Comparison of ENCODE assay signal across 1 fruit fly cellular context in genomic region chrX:20509535-20510424, dm6.
TF ChIP-seq lines count a peak whose summit lies in the region.

No protein-coding gene starts in this region.

TF ChIP-seq in whole organism, embryonic, 481 proteins besides CTCF, POLR2A, EP300 and RAD21 (continued from another document):
- no peak for TF ChIP-seq nerfin-1 (tag; optimal IDR thresholded peaks at IDR 0.05; lab: Kevin White, UChicago)
- TF ChIP-seq dm (GFP tag; optimal IDR thresholded peaks at IDR 0.05; lab: Kevin White, UChicago) = no peak
- no peak for TF ChIP-seq CG4282 (GFP tag; optimal IDR thresholded peaks at IDR 0.05; lab: Kevin White, UChicago)
- TF ChIP-seq CG6689 (GFP tag; IDR thresholded peaks at IDR 0.05; lab: Robert Waterston, UW) = no peak; the same call in 1 of the 2 replicates
- peak in 1 of 3 experiments; percentile 36 for TF ChIP-seq lola (GFP tag; optimal IDR thresholded peaks at IDR 0.05; lab: Kevin White, UChicago)
- no peak for TF ChIP-seq Sry-δ (GFP tag; optimal IDR thresholded peaks at IDR 0.05; lab: Kevin White, UChicago)
- TF ChIP-seq CoRest (tag; optimal IDR thresholded peaks at IDR 0.05; lab: Kevin White, UChicago) = no peak
- no peak for TF ChIP-seq slou (GFP tag; optimal IDR thresholded peaks at IDR 0.05; lab: Kevin White, UChicago)
- no peak for TF ChIP-seq CG31365 (tag; optimal IDR thresholded peaks at IDR 0.05; lab: Kevin White, UChicago)
- no peak for TF ChIP-seq CG2202 (tag; optimal IDR thresholded peaks at IDR 0.05; lab: Kevin White, UChicago)
- no peak for TF ChIP-seq Ravus (GFP tag; IDR thresholded peaks at IDR 0.05; lab: Robert Waterston, UW)
- peak; percentile 10 for TF ChIP-seq Meics (GFP tag; optimal IDR thresholded peaks at IDR 0.05; lab: Kevin White, UChicago)
- TF ChIP-seq CG8944 (GFP tag; optimal IDR thresholded peaks at IDR 0.05; lab: Kevin White, UChicago) = no peak
- peak; percentile 12 for TF ChIP-seq lilli (GFP tag; optimal IDR thresholded peaks at IDR 0.05; lab: Kevin White, UChicago)
- no peak for TF ChIP-seq sens-2 (GFP tag; IDR thresholded peaks at IDR 0.05; lab: Robert Waterston, UW)
- no peak for TF ChIP-seq tx (GFP tag; optimal IDR thresholded peaks at IDR 0.05; lab: Kevin White, UChicago)
- TF ChIP-seq Ada2b (GFP tag; IDR thresholded peaks at IDR 0.05; lab: Robert Waterston, UW) = peak; percentile 34; the same call in 1 of the 2 replicates
- TF ChIP-seq Usf (GFP tag; optimal IDR thresholded peaks at IDR 0.05; lab: Kevin White, UChicago) = no peak
- no peak for TF ChIP-seq NK7.1 (GFP tag; optimal IDR thresholded peaks at IDR 0.05; lab: Kevin White, UChicago)
- no peak for TF ChIP-seq CG4707 (GFP tag; optimal IDR thresholded peaks at IDR 0.05; lab: Kevin White, UChicago)
- no peak for TF ChIP-seq bbx (GFP tag; IDR thresholded peaks at IDR 0.05; lab: Robert Waterston, UW; ENCODE audit: partially characterized antibody)
- no peak for TF ChIP-seq CG42726 (GFP tag; IDR thresholded peaks at IDR 0.05; lab: Robert Waterston, UW; ENCODE audit: partially characterized antibody)
- TF ChIP-seq CG16863 (GFP tag; optimal IDR thresholded peaks at IDR 0.05; lab: Kevin White, UChicago) = peak; percentile 10
- TF ChIP-seq CG11695 (GFP tag; IDR thresholded peaks at IDR 0.05; lab: Robert Waterston, UW) = no peak
- no peak for TF ChIP-seq lmd (GFP tag; IDR thresholded peaks at IDR 0.05; lab: Robert Waterston, UW)
- peak; percentile 19 for TF ChIP-seq Xbp1 (GFP tag; optimal IDR thresholded peaks at IDR 0.05; lab: Kevin White, UChicago)
- no peak for TF ChIP-seq CG1529 (GFP tag; optimal IDR thresholded peaks at IDR 0.05; lab: Kevin White, UChicago)
- no peak for TF ChIP-seq exex (tag; optimal IDR thresholded peaks at IDR 0.05; lab: Kevin White, UChicago)
- TF ChIP-seq CG15011 (GFP tag; optimal IDR thresholded peaks at IDR 0.05; lab: Kevin White, UChicago) = no peak
- TF ChIP-seq CG10959 (GFP tag; IDR thresholded peaks at IDR 0.05; lab: Robert Waterston, UW) = no peak
- TF ChIP-seq CG13624 (GFP tag; optimal IDR thresholded peaks at IDR 0.05; lab: Kevin White, UChicago) = no peak
- no peak for TF ChIP-seq H15 (GFP tag; IDR thresholded peaks at IDR 0.05; lab: Robert Waterston, UW)
- no peak for TF ChIP-seq Rfx (GFP tag; IDR thresholded peaks at IDR 0.05; lab: Robert Waterston, UW)
- no peak for TF ChIP-seq sd (tag; optimal IDR thresholded peaks at IDR 0.05; lab: Kevin White, UChicago)
- no peak for TF ChIP-seq nerfin-2 (GFP tag; IDR thresholded peaks at IDR 0.05; lab: Robert Waterston, UW; ENCODE audit: partially characterized antibody)
- TF ChIP-seq HLH54F (GFP tag; optimal IDR thresholded peaks at IDR 0.05; lab: Kevin White, UChicago) = no peak
- no peak for TF ChIP-seq CG10654 (GFP tag; optimal IDR thresholded peaks at IDR 0.05; lab: Kevin White, UChicago)
- TF ChIP-seq Scr (GFP tag; IDR thresholded peaks at IDR 0.05; lab: Robert Waterston, UW; ENCODE audit: partially characterized antibody) = no peak
- no peak for TF ChIP-seq Dip3 (GFP tag; optimal IDR thresholded peaks at IDR 0.05; lab: Kevin White, UChicago)
- TF ChIP-seq Dll (GFP tag; IDR thresholded peaks at IDR 0.05; lab: Robert Waterston, UW; ENCODE audit: partially characterized antibody) = no peak
- TF ChIP-seq Asciz (GFP tag; optimal IDR thresholded peaks at IDR 0.05; lab: Kevin White, UChicago) = no peak
- no peak for TF ChIP-seq Dad (GFP tag; optimal IDR thresholded peaks at IDR 0.05; lab: Kevin White, UChicago)
- no peak for TF ChIP-seq tap (tag; optimal IDR thresholded peaks at IDR 0.05; lab: Kevin White, UChicago)
- TF ChIP-seq CG3838 (GFP tag; optimal IDR thresholded peaks at IDR 0.05; lab: Kevin White, UChicago) = no peak
- no peak for TF ChIP-seq odd (GFP tag; optimal IDR thresholded peaks at IDR 0.05; lab: Kevin White, UChicago)
- TF ChIP-seq unc-4 (GFP tag; IDR thresholded peaks at IDR 0.05; lab: Robert Waterston, UW; ENCODE audit: partially characterized antibody) = no peak
- TF ChIP-seq GATAe (GFP tag; conservative IDR thresholded peaks at IDR 0.05; lab: Robert Waterston, UW) = no peak
- TF ChIP-seq bowl (GFP tag; IDR thresholded peaks at IDR 0.05; lab: Robert Waterston, UW) = no peak
- TF ChIP-seq MTF-1 (GFP tag; optimal IDR thresholded peaks at IDR 0.05; lab: Kevin White, UChicago; ENCODE audit: borderline replicate concordance) = no peak
- TF ChIP-seq fu2 (GFP tag; optimal IDR thresholded peaks at IDR 0.05; lab: Kevin White, UChicago) = no peak
- TF ChIP-seq CG9932 (GFP tag; IDR thresholded peaks at IDR 0.05; lab: Robert Waterston, UW) = no peak
- no peak for TF ChIP-seq CrebB (tag; optimal IDR thresholded peaks at IDR 0.05; lab: Kevin White, UChicago)
- no peak for TF ChIP-seq CG2875 (GFP tag; optimal IDR thresholded peaks at IDR 0.05; lab: Kevin White, UChicago)
- no peak for TF ChIP-seq Camta (GFP tag; optimal IDR thresholded peaks at IDR 0.05; lab: Kevin White, UChicago)
- TF ChIP-seq jumu (GFP tag; optimal IDR thresholded peaks at IDR 0.05; lab: Kevin White, UChicago) = no peak
- TF ChIP-seq Ptx1 (GFP tag; IDR thresholded peaks at IDR 0.05; lab: Robert Waterston, UW) = no peak
- no peak for TF ChIP-seq HmgZ (tag; optimal IDR thresholded peaks at IDR 0.05; lab: Kevin White, UChicago)
- TF ChIP-seq fd64A (GFP tag; optimal IDR thresholded peaks at IDR 0.05; lab: Kevin White, UChicago) = no peak
- TF ChIP-seq Mes4 (GFP tag; optimal IDR thresholded peaks at IDR 0.05; lab: Kevin White, UChicago) = no peak
- TF ChIP-seq nau (GFP tag; optimal IDR thresholded peaks at IDR 0.05; lab: Kevin White, UChicago) = no peak
- no peak for TF ChIP-seq maf-S (GFP tag; optimal IDR thresholded peaks at IDR 0.05; lab: Kevin White, UChicago)
- TF ChIP-seq Taf1 (GFP tag; IDR thresholded peaks at IDR 0.05; lab: Robert Waterston, UW) = no peak
- no peak for TF ChIP-seq shn (GFP tag; optimal IDR thresholded peaks at IDR 0.05; lab: Kevin White, UChicago)
- TF ChIP-seq vfl (GFP tag; optimal IDR thresholded peaks at IDR 0.05; lab: Kevin White, UChicago) = no peak
- no peak for TF ChIP-seq CG15269 (tag; optimal IDR thresholded peaks at IDR 0.05; lab: Kevin White, UChicago)
- TF ChIP-seq CG2889 (GFP tag; IDR thresholded peaks at IDR 0.05; lab: Robert Waterston, UW) = no peak
- no peak for TF ChIP-seq CG2116 (GFP tag; optimal IDR thresholded peaks at IDR 0.05; lab: Kevin White, UChicago)
- TF ChIP-seq tll (GFP tag; optimal IDR thresholded peaks at IDR 0.05; lab: Kevin White, UChicago) = no peak
- no peak for TF ChIP-seq CG30431 (GFP tag; optimal IDR thresholded peaks at IDR 0.05; lab: Kevin White, UChicago)
- peak; percentile 18 for TF ChIP-seq CG18599 (GFP tag; optimal IDR thresholded peaks at IDR 0.05; lab: Kevin White, UChicago)
- TF ChIP-seq CG9817 (tag; optimal IDR thresholded peaks at IDR 0.05; lab: Kevin White, UChicago) = no peak
- no peak for TF ChIP-seq tio (GFP tag; optimal IDR thresholded peaks at IDR 0.05; lab: Kevin White, UChicago)
- TF ChIP-seq so (GFP tag; IDR thresholded peaks at IDR 0.05; lab: Robert Waterston, UW) = no peak
- TF ChIP-seq row (GFP tag; IDR thresholded peaks at IDR 0.05; lab: Robert Waterston, UW) = no peak; the same call in 2 of the 3 replicates
- TF ChIP-seq ems (GFP tag; optimal IDR thresholded peaks at IDR 0.05; lab: Kevin White, UChicago) = no peak
- TF ChIP-seq Dfd (GFP tag; optimal IDR thresholded peaks at IDR 0.05; lab: Kevin White, UChicago) = no peak
- no peak for TF ChIP-seq CG7271 (tag; optimal IDR thresholded peaks at IDR 0.05; lab: Kevin White, UChicago)
- TF ChIP-seq Opbp (GFP tag; IDR thresholded peaks at IDR 0.05; lab: Robert Waterston, UW; ENCODE audit: partially characterized antibody) = no peak
- TF ChIP-seq gcm (GFP tag; optimal IDR thresholded peaks at IDR 0.05; lab: Kevin White, UChicago) = no peak
